Fruit fly (Drosophila melanogaster) Kc167 (cell line): ENCODE results near the gene dec.

ENCODE experiments used
- Myc ChIP-seq: fragments of >200 bp; optimal IDR thresholded peaks from 2 replicates; lab custom pipeline; 2017; ENCODE audit warnings: missing external identifiers
- Sin3A ChIP-seq: fragments of >200 bp; optimal IDR thresholded peaks from 2 replicates; lab custom pipeline; 2018; ENCODE audit warnings: missing external identifiers
- h ChIP-seq: fragments of >200 bp; optimal IDR thresholded peaks from 3 replicates; lab custom pipeline; 2018; ENCODE audit warnings: missing external identifiers
- insv ChIP-seq: fragments of >200 bp; optimal IDR thresholded peaks from 3 replicates; lab custom pipeline; 2018; ENCODE audit warnings: missing external identifiers
- psq ChIP-seq: fragments of >200 bp; optimal IDR thresholded peaks from 2 replicates; lab custom pipeline; 2017; ENCODE audit warnings: missing external identifiers
- ttk ChIP-seq: sonication (Bioruptor generic); optimal IDR thresholded peaks from 2 replicates; lab custom pipeline; 2017; ENCODE audit warnings: missing external identifiers

dm6 chrX:7825310-7825709 lies 47.7 kb downstream of the dec start:
- TF ChIP-seq insv (no peak), Sin3A (lab: Kevin White, UChicago) (no peak), psq (lab: Kevin White, UChicago) (no peak), h (lab: Kevin White, UChicago) (no peak), ttk (lab: Kevin White, UChicago) (no peak), Myc (lab: Kevin White, UChicago) (no peak)
